Worm (Caenorhabditis elegans): ENCODE measurements around the gene C34D10.1.

Gene C34D10.1

ce11 chrX:8004845-8005244 is 24.4 kb upstream of the C34D10.1 start:
- TF ChIP-seq let-526 (GFP tag; IDR thresholded peaks at IDR 0.05) = no peak
- no peak for TF ChIP-seq hmg-20 (GFP tag; IDR thresholded peaks at IDR 0.05)
- TF ChIP-seq F55B11.4 (tag; optimal IDR thresholded peaks at IDR 0.05; ENCODE audit: borderline replicate concordance, insufficient read depth) = no peak
- TF ChIP-seq madf-3 (GFP tag; IDR thresholded peaks at IDR 0.05) = no peak
- no peak for TF ChIP-seq ets-4 (GFP tag; optimal IDR thresholded peaks at IDR 0.05)
- no peak for TF ChIP-seq madf-6 (GFP tag; IDR thresholded peaks at IDR 0.05)
- no peak for TF ChIP-seq lsl-1 (GFP tag; optimal IDR thresholded peaks at IDR 0.05)
- no peak for TF ChIP-seq tlf-1 (GFP tag; optimal IDR thresholded peaks at IDR 0.05)
- TF ChIP-seq ceh-100 (GFP tag; IDR thresholded peaks at IDR 0.05) = no peak
- TF ChIP-seq egl-18 (GFP tag; IDR thresholded peaks at IDR 0.05) = no peak

ce11 chrX:8005967-8006366 is 23.3 kb upstream of the C34D10.1 start:
- TF ChIP-seq bed-1 (GFP tag; IDR thresholded peaks at IDR 0.05) = no peak
- TF ChIP-seq efl-1 (GFP tag; optimal IDR thresholded peaks at IDR 0.05) = no peak
- no peak for TF ChIP-seq ceh-40 (GFP tag; IDR thresholded peaks at IDR 0.05)
- no peak for TF ChIP-seq nfya-2 (GFP tag; IDR thresholded peaks at IDR 0.05)
- no peak for TF ChIP-seq madf-3 (GFP tag; IDR thresholded peaks at IDR 0.05)

ce11 chrX:8010652-8011051 is 18.6 kb upstream of the C34D10.1 start:
- TF ChIP-seq ama-1 (optimal IDR thresholded peaks at IDR 0.05) = no peak
- TF ChIP-seq ama-1 (GFP tag; optimal IDR thresholded peaks at IDR 0.05) = no peak
- TF ChIP-seq ccch-3 (GFP tag; optimal IDR thresholded peaks at IDR 0.05) = no peak
- no peak for TF ChIP-seq F57C9.4 (tag; optimal IDR thresholded peaks at IDR 0.05)
- no peak for TF ChIP-seq fkh-3 (tag; optimal IDR thresholded peaks at IDR 0.05)
- no peak for TF ChIP-seq K12H6.12 (tag; optimal IDR thresholded peaks at IDR 0.05)
- no peak for TF ChIP-seq lin-35 (GFP tag; optimal IDR thresholded peaks at IDR 0.05)
- no peak for TF ChIP-seq mes-4 (tag; optimal IDR thresholded peaks at IDR 0.05)
- TF ChIP-seq akir-1 (GFP tag; optimal IDR thresholded peaks at IDR 0.05) = no peak
- no peak for TF ChIP-seq pbrm-1 (GFP tag; IDR thresholded peaks at IDR 0.05)
- TF ChIP-seq mxl-1 (tag; optimal IDR thresholded peaks at IDR 0.05) = no peak
- TF ChIP-seq zfh-2 (GFP tag; conservative IDR thresholded peaks at IDR 0.05) = no peak
- no peak for TF ChIP-seq hmg-1.2 (GFP tag; IDR thresholded peaks at IDR 0.05)
- TF ChIP-seq Y95B8A.8 (GFP tag; IDR thresholded peaks at IDR 0.05) = no peak

- peak; percentile 57 for TF ChIP-seq nhr-80 (tag; optimal IDR thresholded peaks at IDR 0.05)
- peak; percentile 14 for TF ChIP-seq ZK185.1 (tag; optimal IDR thresholded peaks at IDR 0.05; ENCODE audit: poor library complexity, severe bottlenecking)
- no peak for TF ChIP-seq F33H1.4 (GFP tag; IDR thresholded peaks at IDR 0.05)
- peak; percentile 27 for TF ChIP-seq ets-4 (GFP tag; optimal IDR thresholded peaks at IDR 0.05)
Measured at ce11 chrX:8014407-8015003, 14.8 kb upstream of the C34D10.1 start, which contains the start of gene unk-1. TSS of gene unk-1 (plus strand) at chrX:8014983.

DNA sequence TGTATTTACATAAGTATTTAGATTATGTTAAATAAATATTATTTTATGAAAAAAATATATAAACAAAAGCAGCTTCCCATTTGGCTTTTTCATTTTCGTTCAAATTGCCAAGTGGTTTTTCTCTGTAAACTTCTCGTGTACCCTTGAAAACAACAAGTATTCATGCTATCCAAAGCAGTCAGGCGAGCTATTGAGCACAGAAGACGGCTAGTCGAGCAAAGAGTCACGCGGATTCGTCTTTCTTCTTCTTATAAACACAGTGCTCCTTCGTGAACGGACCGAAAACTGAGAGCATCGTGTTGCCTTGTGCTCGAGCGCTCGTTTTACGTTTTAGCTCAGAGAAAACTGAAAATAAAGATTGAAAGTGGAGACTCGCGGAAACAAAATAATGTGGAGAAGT is 13.4 kb upstream of the C34D10.1 start:
- TF ChIP-seq ceh-27 (GFP tag; optimal IDR thresholded peaks at IDR 0.05) = peak; percentile 25
- no peak for TF ChIP-seq ztf-25 (GFP tag; IDR thresholded peaks at IDR 0.05)
- TF ChIP-seq T07F8.4 (tag; optimal IDR thresholded peaks at IDR 0.05) = no peak
- TF ChIP-seq cebp-1 (GFP tag; IDR thresholded peaks at IDR 0.05) = no peak
- peak; percentile 9 for TF ChIP-seq cebp-1 (tag; optimal IDR thresholded peaks at IDR 0.05)
- peak; percentile 18 for TF ChIP-seq K12H6.12 (tag; optimal IDR thresholded peaks at IDR 0.05)
- TF ChIP-seq lin-35 (GFP tag; optimal IDR thresholded peaks at IDR 0.05) = no peak

All from whole organism, young adult.